Fruit fly (Drosophila melanogaster): Measurements from ENCODE around the gene CG3819.

DNA sequence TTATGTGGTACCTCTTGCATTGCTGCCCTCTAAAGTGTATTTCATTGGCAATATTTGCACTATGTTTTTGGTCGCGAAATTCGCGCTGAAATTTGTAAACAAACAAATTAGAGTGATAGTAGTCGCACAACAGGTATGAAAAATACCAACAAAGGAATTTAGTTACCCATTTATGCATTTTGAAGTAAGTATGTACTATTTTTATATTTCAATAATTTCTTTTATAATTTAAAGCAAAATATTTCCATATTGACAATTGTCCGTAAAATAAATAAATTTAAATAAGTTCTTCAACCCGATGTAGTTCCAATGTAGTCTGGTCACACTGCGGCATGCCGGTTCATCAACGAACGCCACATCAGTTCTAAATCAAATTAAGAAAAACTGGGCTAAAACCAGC, 49.5 kb downstream of the CG3819 start, which contains the start of the genes Rad9 and Uggt:
- TF ChIP-seq CG12768 (GFP tag; optimal IDR thresholded peaks at IDR 0.05) (no peak), Mnt (GFP tag; optimal IDR thresholded peaks at IDR 0.05) (no peak)

Data from whole organism, adult.